Fruit fly (Drosophila melanogaster) whole organism, embryonic: Measurements from ENCODE around the gene CG12951.

Experiments
- Ada2b ChIP-seq: fragments of 200-800 bp; sonication (Bioruptor generic); IDR thresholded peaks from 2 replicates; pipeline ENCODE4 v1.3.6; 2022; ENCODE audit warnings: missing biosample characterization, missing genetic modification characterization
- Adf1 ChIP-seq: fragments of 200-800 bp; sonication (Bioruptor generic); IDR thresholded peaks from 2 replicates; pipeline ENCODE4 v1.3.6; 2022; ENCODE audit warnings: missing biosample characterization, missing genetic modification characterization
- Antp ChIP-seq: fragments of 200-800 bp; sonication (Bioruptor generic); optimal IDR thresholded peaks from 3 replicates; lab custom pipeline; 2016; ENCODE audit warnings: missing biosample characterization, missing genetic modification characterization
- CG11093 ChIP-seq: fragments of 200-800 bp; sonication (Bioruptor generic); IDR thresholded peaks from 3 replicates; pipeline ENCODE4 v1.3.6; 2022; ENCODE audit warnings: missing biosample characterization, missing genetic modification characterization
- CG11247 ChIP-seq: fragments of 200-800 bp; sonication (Bioruptor generic); IDR thresholded peaks from 2 replicates; pipeline ENCODE4 v1.3.6; 2022; ENCODE audit warnings: missing biosample characterization, missing genetic modification characterization
- CG12104 ChIP-seq: fragments of 200-800 bp; sonication (Bioruptor generic); optimal IDR thresholded peaks from 3 replicates; lab custom pipeline; 2016; ENCODE audit warnings: missing biosample characterization, missing genetic modification characterization
- CG12236 ChIP-seq: fragments of 200-800 bp; sonication (Bioruptor generic); optimal IDR thresholded peaks from 2 replicates; lab custom pipeline; 2016; ENCODE audit warnings: missing biosample characterization, missing genetic modification characterization
- CG13624 ChIP-seq: fragments of 200-800 bp; sonication (Bioruptor generic); optimal IDR thresholded peaks from 2 replicates; lab custom pipeline; 2016; ENCODE audit warnings: missing biosample characterization, missing genetic modification characterization
- CG14014 ChIP-seq: fragments of 200-800 bp; sonication (Bioruptor generic); IDR thresholded peaks from 2 replicates; pipeline ENCODE4 v1.3.6; 2022; ENCODE audit warnings: missing biosample characterization, missing genetic modification characterization
- CG1529 ChIP-seq: fragments of 200-800 bp; sonication (Bioruptor generic); optimal IDR thresholded peaks from 3 replicates; lab custom pipeline; 2018; ENCODE audit warnings: missing biosample characterization, missing genetic modification characterization
- CG15696 ChIP-seq: fragments of 200-800 bp; sonication (Bioruptor generic); optimal IDR thresholded peaks from 2 replicates; lab custom pipeline; 2019; ENCODE audit warnings: missing biosample characterization, mild to moderate bottlenecking, missing genetic modification characterization, moderate library complexity
- CG16813 ChIP-seq: fragments of 200-800 bp; sonication (Bioruptor generic); IDR thresholded peaks from 3 replicates; pipeline ENCODE4 v1.3.6; 2022; ENCODE audit warnings: missing biosample characterization, missing genetic modification characterization; ENCODE audit not compliant: partially characterized antibody
- CG18476 ChIP-seq: fragments of 200-800 bp; sonication (Bioruptor generic); optimal IDR thresholded peaks from 2 replicates; lab custom pipeline; 2016; ENCODE audit warnings: missing biosample characterization, mild to moderate bottlenecking, missing genetic modification characterization
- CG18599 ChIP-seq: fragments of 200-800 bp; sonication (Bioruptor generic); optimal IDR thresholded peaks from 3 replicates; lab custom pipeline; 2017; ENCODE audit warnings: missing biosample characterization, missing genetic modification characterization, mild to moderate bottlenecking, moderate library complexity, missing genetic modification reagents
- CG18619 ChIP-seq: fragments of 200-800 bp; sonication (Bioruptor generic); optimal IDR thresholded peaks from 3 replicates; lab custom pipeline; 2017; ENCODE audit warnings: missing biosample characterization, mild to moderate bottlenecking, missing genetic modification characterization
- CG2120 ChIP-seq: fragments of 200-800 bp; sonication (Bioruptor generic); optimal IDR thresholded peaks from 3 replicates; lab custom pipeline; 2016; ENCODE audit warnings: missing biosample characterization, missing genetic modification characterization
- CG2712 ChIP-seq: fragments of 200-800 bp; optimal IDR thresholded peaks from 3 replicates; lab custom pipeline; 2019; ENCODE audit warnings: missing biosample characterization, mild to moderate bottlenecking, missing genetic modification characterization, moderate library complexity
- CG32532 ChIP-seq: fragments of 200-800 bp; sonication (Bioruptor generic); IDR thresholded peaks from 2 replicates; pipeline ENCODE4 v1.3.6; 2022; ENCODE audit warnings: missing biosample characterization, missing genetic modification characterization
- CG4360 ChIP-seq: fragments of 200-800 bp; sonication (Bioruptor generic); IDR thresholded peaks from 2 replicates; pipeline ENCODE4 v1.3.6; 2022; ENCODE audit warnings: missing biosample characterization, missing genetic modification characterization
- CG4404 ChIP-seq: fragments of 200-800 bp; sonication (Bioruptor generic); IDR thresholded peaks from 2 replicates; pipeline ENCODE4 v1.3.6; 2022; ENCODE audit warnings: missing biosample characterization, missing genetic modification characterization
- CG4707 ChIP-seq: fragments of 200-800 bp; sonication (Bioruptor generic); optimal IDR thresholded peaks from 2 replicates; lab custom pipeline; 2018; ENCODE audit warnings: missing biosample characterization, mild to moderate bottlenecking, missing genetic modification characterization, moderate library complexity
- CG4854 ChIP-seq: fragments of 200-800 bp; sonication (Bioruptor generic); optimal IDR thresholded peaks from 2 replicates; lab custom pipeline; 2016; ENCODE audit warnings: missing biosample characterization, missing genetic modification characterization, inconsistent platforms
- CG6765 ChIP-seq: fragments of 200-800 bp; sonication (Bioruptor generic); optimal IDR thresholded peaks from 3 replicates; lab custom pipeline; 2017; ENCODE audit warnings: missing biosample characterization, mild to moderate bottlenecking, missing genetic modification characterization
- CG7556 ChIP-seq: fragments of 200-800 bp; sonication (Bioruptor generic); optimal IDR thresholded peaks from 2 replicates; lab custom pipeline; 2017; ENCODE audit warnings: missing biosample characterization, mild to moderate bottlenecking, missing genetic modification characterization
- CG7786 ChIP-seq: fragments of 200-800 bp; sonication (Bioruptor generic); optimal IDR thresholded peaks from 2 replicates; lab custom pipeline; 2016; ENCODE audit warnings: missing biosample characterization, missing genetic modification characterization
- CG7839 ChIP-seq: fragments of 200-800 bp; sonication (Bioruptor generic); optimal IDR thresholded peaks from 3 replicates; lab custom pipeline; 2018; ENCODE audit warnings: missing biosample characterization, mild to moderate bottlenecking, missing genetic modification characterization, moderate library complexity
- CG8089 ChIP-seq: fragments of 200-800 bp; sonication (Bioruptor generic); optimal IDR thresholded peaks from 3 replicates; lab custom pipeline; 2016; ENCODE audit warnings: missing biosample characterization, missing genetic modification characterization
- CG8478 ChIP-seq: fragments of >200 bp; optimal IDR thresholded peaks from 2 replicates; lab custom pipeline; 2018
- CG8944 ChIP-seq: fragments of 200-800 bp; sonication (Bioruptor generic); optimal IDR thresholded peaks from 3 replicates; lab custom pipeline; 2016; ENCODE audit warnings: missing biosample characterization, missing genetic modification characterization
- CG9609 ChIP-seq: fragments of 200-800 bp; sonication (Bioruptor generic); optimal IDR thresholded peaks from 3 replicates; lab custom pipeline; 2016; ENCODE audit warnings: missing biosample characterization, missing genetic modification characterization
- CG9727 ChIP-seq: fragments of 200-800 bp; sonication (Bioruptor generic); optimal IDR thresholded peaks from 3 replicates; lab custom pipeline; 2017; ENCODE audit warnings: missing biosample characterization, mild to moderate bottlenecking, missing genetic modification characterization
- Fer2 ChIP-seq: fragments of 200-800 bp; sonication (Bioruptor generic); optimal IDR thresholded peaks from 2 replicates; lab custom pipeline; 2018; ENCODE audit warnings: missing biosample characterization, mild to moderate bottlenecking, missing genetic modification characterization, moderate library complexity
- Hr78 ChIP-seq, 2 experiments: fragments of 200-800 bp in 1 of 2; fragments of >200 bp in 1 of 2; sonication (Bioruptor generic) in 1 of 2; optimal IDR thresholded peaks; 2 replicates each; lab custom pipeline; 2017 to 2019; ENCODE audit warnings: missing biosample characterization in 2 of 2, missing genetic modification characterization in 2 of 2, mild to moderate bottlenecking in 1 of 2, moderate library complexity in 1 of 2
- MTF-1 ChIP-seq: fragments of 200-800 bp; sonication (Bioruptor generic); optimal IDR thresholded peaks from 2 replicates; lab custom pipeline; 2018; ENCODE audit warnings: missing biosample characterization, mild to moderate bottlenecking, missing genetic modification characterization, borderline replicate concordance
- Mad ChIP-seq: fragments of 200-800 bp; sonication (Bioruptor generic); optimal IDR thresholded peaks from 2 replicates; lab custom pipeline; 2016; ENCODE audit warnings: missing biosample characterization, missing genetic modification characterization
- Optix ChIP-seq: fragments of 200-800 bp; sonication (Bioruptor generic); IDR thresholded peaks from 3 replicates; pipeline ENCODE4 v1.3.6; 2022; ENCODE audit warnings: missing biosample characterization, missing genetic modification characterization
- TFAM ChIP-seq: fragments of 200-800 bp; sonication (Bioruptor generic); optimal IDR thresholded peaks from 2 replicates; lab custom pipeline; 2017; ENCODE audit warnings: missing biosample characterization, missing genetic modification characterization, inconsistent platforms
- ac ChIP-seq: fragments of 200-800 bp; sonication (Bioruptor generic); optimal IDR thresholded peaks from 3 replicates; lab custom pipeline; 2017; ENCODE audit warnings: missing biosample characterization, mild to moderate bottlenecking, missing genetic modification characterization
- bigmax ChIP-seq: fragments of 200-800 bp; sonication (Bioruptor generic); optimal IDR thresholded peaks from 2 replicates; lab custom pipeline; 2018; ENCODE audit warnings: missing biosample characterization, mild to moderate bottlenecking, missing genetic modification characterization
- chm ChIP-seq: fragments of 200-800 bp; sonication (Bioruptor generic); IDR thresholded peaks from 2 replicates; pipeline ENCODE4 v1.3.6; 2022; ENCODE audit warnings: missing biosample characterization, missing genetic modification characterization
- dm ChIP-seq: fragments of 200-800 bp; sonication (Bioruptor generic); optimal IDR thresholded peaks from 3 replicates; lab custom pipeline; 2016; ENCODE audit warnings: missing biosample characterization, missing genetic modification characterization
- dysf ChIP-seq: fragments of 200-800 bp; sonication (Bioruptor generic); IDR thresholded peaks from 3 replicates; pipeline ENCODE4 v1.3.6; 2022; ENCODE audit warnings: missing biosample characterization, missing genetic modification characterization
- kay ChIP-seq: fragments of 200-800 bp; sonication (Bioruptor generic); optimal IDR thresholded peaks from 2 replicates; lab custom pipeline; 2016; ENCODE audit warnings: missing biosample characterization, missing genetic modification characterization
- lola ChIP-seq, 3 experiments: fragments of >200 bp in 2 of 3; fragments of 200-800 bp in 1 of 3; sonication (Bioruptor generic) in 1 of 3; optimal IDR thresholded peaks; 2 replicates each; lab custom pipeline; 2017 to 2019; ENCODE audit warnings: missing biosample characterization in 3 of 3, missing genetic modification characterization in 3 of 3, mild to moderate bottlenecking in 1 of 3, moderate library complexity in 1 of 3
- repo ChIP-seq: fragments of 200-800 bp; sonication (Bioruptor generic); optimal IDR thresholded peaks from 2 replicates; lab custom pipeline; 2016; ENCODE audit warnings: missing biosample characterization, missing genetic modification characterization
- row ChIP-seq: fragments of 200-800 bp; sonication (Bioruptor generic); IDR thresholded peaks from 3 replicates; pipeline ENCODE4 v1.3.6; 2022; ENCODE audit warnings: missing biosample characterization, missing genetic modification characterization
- salm ChIP-seq: fragments of 200-800 bp; sonication (Bioruptor generic); optimal IDR thresholded peaks from 2 replicates; lab custom pipeline; 2018; ENCODE audit warnings: missing biosample characterization, mild to moderate bottlenecking, missing genetic modification characterization
- sens-2 ChIP-seq: fragments of 200-800 bp; sonication (Bioruptor generic); IDR thresholded peaks from 2 replicates; pipeline ENCODE4 v1.3.6; 2022; ENCODE audit warnings: missing biosample characterization, missing genetic modification characterization
- sug ChIP-seq: fragments of 200-800 bp; optimal IDR thresholded peaks from 2 replicates; lab custom pipeline; 2019; ENCODE audit warnings: missing biosample characterization, mild to moderate bottlenecking, missing genetic modification characterization, moderate library complexity
- tin ChIP-seq: fragments of 200-800 bp; sonication (Bioruptor generic); optimal IDR thresholded peaks from 3 replicates; lab custom pipeline; 2016; ENCODE audit warnings: missing biosample characterization, missing genetic modification characterization
- twi ChIP-seq: fragments of 200-800 bp; optimal IDR thresholded peaks from 2 replicates; lab custom pipeline; 2019; ENCODE audit warnings: missing biosample characterization, mild to moderate bottlenecking, missing genetic modification characterization, moderate library complexity
- yki ChIP-seq: fragments of >200 bp; optimal IDR thresholded peaks from 3 replicates; lab custom pipeline; 2018
- z ChIP-seq: fragments of 200-800 bp; sonication (Bioruptor generic); IDR thresholded peaks from 3 replicates; pipeline ENCODE4 v1.3.6; 2022; ENCODE audit warnings: missing biosample characterization, missing genetic modification characterization

The CG12951 gene

DNA sequence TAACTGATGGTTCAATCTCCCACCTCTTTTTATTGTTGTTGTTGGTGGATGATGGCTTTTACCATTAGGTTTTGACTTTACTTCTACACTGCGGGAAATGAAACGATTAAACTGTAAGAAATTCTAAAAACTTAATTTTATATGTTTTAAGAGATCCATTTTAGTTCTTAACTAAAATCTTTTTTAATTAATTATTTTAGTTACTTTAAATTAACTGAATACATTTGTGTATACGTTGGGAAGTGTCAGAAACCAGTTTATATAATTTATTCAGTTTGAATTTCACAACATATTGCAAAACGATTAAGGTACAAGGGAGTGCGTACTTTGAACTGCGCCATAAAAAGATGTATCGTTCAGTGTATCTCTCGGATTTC lies 23.1 kb upstream of the CG12951 start (continued):
- TF ChIP-seq CG18476 (GFP tag; lab: Kevin White, UChicago) (peak; percentile 85), bigmax (GFP tag; lab: Kevin White, UChicago) (no peak), twi (tag; lab: Kevin White, UChicago) (peak; percentile 70), CG14014 (GFP tag; lab: Robert Waterston, UW) (no peak), CG4360 (GFP tag; lab: Robert Waterston, UW) (no peak), Mad (GFP tag; lab: Kevin White, UChicago) (peak; percentile 37), sens-2 (GFP tag; lab: Robert Waterston, UW) (no peak), CG12104 (GFP tag; lab: Kevin White, UChicago) (peak; percentile 87), CG32532 (GFP tag; lab: Robert Waterston, UW) (no peak), CG11093 (GFP tag; lab: Robert Waterston, UW) (peak; percentile 64; the same call in 2 of the 3 replicates), CG4854 (GFP tag; lab: Kevin White, UChicago) (peak; percentile 50), tin (GFP tag; lab: Kevin White, UChicago) (peak; percentile 79), yki (lab: Kevin White, UChicago) (no peak), sug (tag; lab: Kevin White, UChicago) (no peak), Fer2 (tag; lab: Kevin White, UChicago) (peak; percentile 30), CG2712 (tag; lab: Kevin White, UChicago) (peak; percentile 96), dysf (GFP tag; lab: Robert Waterston, UW) (no peak), CG2120 (GFP tag; lab: Kevin White, UChicago) (peak; percentile 72), chm (GFP tag; lab: Robert Waterston, UW) (no peak), CG7839 (tag; lab: Kevin White, UChicago) (peak; percentile 93), lola (GFP tag; optimal IDR thresholded peaks at IDR 0.05; lab: Kevin White, UChicago) (peak in 1 of 3 experiments; percentile 89), TFAM (GFP tag; lab: Kevin White, UChicago) (no peak), salm (peak; percentile 85), CG8478 (lab: Kevin White, UChicago) (no peak), CG18599 (GFP tag; lab: Kevin White, UChicago) (peak; percentile 92), MTF-1 (GFP tag; lab: Kevin White, UChicago) (peak; percentile 52), CG9727 (GFP tag; lab: Kevin White, UChicago) (peak; percentile 92), CG7556 (GFP tag; lab: Kevin White, UChicago) (peak; percentile 94), Adf1 (GFP tag; lab: Robert Waterston, UW) (no peak), Antp (GFP tag; lab: Kevin White, UChicago) (peak; percentile 50), z (GFP tag; lab: Robert Waterston, UW) (no peak), ac (GFP tag; lab: Kevin White, UChicago) (no peak), CG1529 (GFP tag; lab: Kevin White, UChicago) (peak; percentile 72), CG8944 (GFP tag; lab: Kevin White, UChicago) (no peak), CG6765 (GFP tag; lab: Kevin White, UChicago) (peak; percentile 36), CG4707 (GFP tag; lab: Kevin White, UChicago) (peak; percentile 52), CG15696 (tag; lab: Kevin White, UChicago) (peak; percentile 62), CG16813 (no peak), CG11247 (GFP tag; lab: Robert Waterston, UW) (no peak), CG7786 (peak; percentile 30), CG18619 (GFP tag; lab: Kevin White, UChicago) (peak; percentile 83), CG9609 (GFP tag; lab: Kevin White, UChicago) (peak; percentile 39), CG4404 (no peak), Ada2b (no peak), CG8089 (peak; percentile 9), row (no peak), repo (GFP tag; lab: Kevin White, UChicago) (no peak), Optix (no peak), CG13624 (GFP tag; lab: Kevin White, UChicago) (peak; percentile 6), dm (GFP tag; lab: Kevin White, UChicago) (no peak), CG12236 (GFP tag; lab: Kevin White, UChicago) (no peak), Hr78 (GFP tag; optimal IDR thresholded peaks at IDR 0.05; lab: Kevin White, UChicago) (no peak), kay (no peak)
